Worm (Caenorhabditis elegans): Measurements from ENCODE around the gene Y45F10C.2.

ce11 chrIV:13701472-13701871 lies 39.0 kb upstream of the Y45F10C.2 start:
- TF ChIP-seq cog-1 (tag; optimal IDR thresholded peaks at IDR 0.05) (no peak), flt-1 (GFP tag; IDR thresholded peaks at IDR 0.05) (no peak), ztf-23 (GFP tag; IDR thresholded peaks at IDR 0.05) (no peak), med-1 (GFP tag; optimal IDR thresholded peaks at IDR 0.05; ENCODE audit: insufficient read depth) (no peak), klf-2 (GFP tag; conservative IDR thresholded peaks at IDR 0.05) (no peak)
